Fruit fly (Drosophila melanogaster): Measurements from ENCODE around the gene CG9674.

CG9674 gene

DNA sequence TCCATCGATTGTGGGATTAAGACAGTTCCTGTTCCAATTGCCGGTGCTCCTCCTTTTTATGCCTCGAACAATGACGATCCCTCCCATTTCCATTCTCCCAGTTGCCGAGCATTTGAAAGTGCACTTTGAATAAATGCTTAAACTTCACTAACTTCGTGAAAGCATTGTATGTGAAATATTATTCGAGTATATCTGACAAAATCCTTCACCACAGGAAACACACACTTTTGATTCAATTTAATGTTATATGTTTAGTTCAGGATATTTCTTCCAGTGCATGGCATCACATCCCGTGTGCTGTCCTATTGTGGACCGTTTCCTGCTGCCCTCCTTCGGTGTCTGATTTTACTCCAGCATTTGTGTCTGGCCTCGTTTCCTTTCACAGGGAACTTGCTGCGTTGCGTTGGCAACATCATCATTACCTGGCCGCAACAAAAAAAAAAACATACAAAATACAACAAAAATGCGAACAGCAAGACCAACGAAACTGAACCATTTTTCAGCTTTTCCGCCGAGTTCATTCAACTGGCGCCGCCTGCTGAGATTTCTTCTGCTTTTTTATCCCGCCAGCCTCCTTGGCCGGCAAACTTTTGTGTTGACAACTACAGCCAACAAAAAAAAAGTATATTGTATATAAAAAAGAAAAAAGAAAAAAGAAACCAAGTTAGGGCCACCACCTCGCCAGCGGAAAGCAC, 55.0 kb downstream of the CG9674 start:
- TF ChIP-seq CG8478 (optimal IDR thresholded peaks at IDR 0.05) (no peak), CTCF (optimal IDR thresholded peaks at IDR 0.05) (no peak)

DNA sequence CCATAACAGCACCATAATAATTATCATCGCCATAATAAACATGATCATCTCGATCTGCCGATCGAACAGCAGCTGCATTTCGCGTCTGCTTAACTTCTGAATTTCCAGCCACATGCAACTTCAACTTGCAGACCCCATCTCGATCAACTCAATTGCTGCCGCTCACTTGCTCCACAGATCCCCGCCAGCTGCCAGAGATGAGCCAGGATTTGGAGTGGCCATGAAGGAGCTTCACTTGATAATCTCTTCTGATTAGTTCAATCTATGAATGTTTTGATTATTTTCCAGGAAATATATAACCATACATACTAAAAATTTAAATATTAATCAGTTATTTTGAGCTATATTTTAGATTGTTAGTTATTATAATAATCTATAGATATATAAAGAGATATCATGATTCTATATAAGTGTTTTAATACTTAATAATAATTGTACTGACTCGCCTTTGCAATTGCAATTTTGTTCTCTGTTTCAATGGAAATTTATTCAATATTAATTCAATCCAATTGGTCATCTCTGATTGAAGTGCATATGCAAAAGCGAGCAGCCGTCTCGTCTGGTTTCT, 56.0 kb downstream of the CG9674 start:
- no peak for TF ChIP-seq CG8478 (optimal IDR thresholded peaks at IDR 0.05)
- no peak for TF ChIP-seq CTCF (optimal IDR thresholded peaks at IDR 0.05)

DNA sequence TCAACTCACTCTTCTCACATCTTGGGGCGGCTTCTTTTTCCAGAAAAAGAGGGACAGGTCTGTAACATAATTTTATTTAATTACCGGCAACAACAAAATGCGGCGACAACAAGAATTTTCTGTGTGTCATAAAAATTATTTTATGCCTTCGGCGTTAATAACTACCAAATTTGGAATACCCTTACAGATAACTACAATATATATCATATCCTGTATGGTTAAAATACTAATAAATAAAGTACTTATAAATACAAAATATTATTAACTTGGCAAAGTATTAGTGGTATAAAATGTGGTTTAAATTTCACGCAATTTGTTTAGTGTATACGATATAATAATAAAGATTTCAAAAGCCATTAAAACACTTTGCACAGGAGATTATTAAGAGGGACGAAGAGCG, 56.8 kb downstream of the CG9674 start:
- no peak for TF ChIP-seq CTCF (optimal IDR thresholded peaks at IDR 0.05)
- no peak for TF ChIP-seq CG8478 (optimal IDR thresholded peaks at IDR 0.05)

DNA sequence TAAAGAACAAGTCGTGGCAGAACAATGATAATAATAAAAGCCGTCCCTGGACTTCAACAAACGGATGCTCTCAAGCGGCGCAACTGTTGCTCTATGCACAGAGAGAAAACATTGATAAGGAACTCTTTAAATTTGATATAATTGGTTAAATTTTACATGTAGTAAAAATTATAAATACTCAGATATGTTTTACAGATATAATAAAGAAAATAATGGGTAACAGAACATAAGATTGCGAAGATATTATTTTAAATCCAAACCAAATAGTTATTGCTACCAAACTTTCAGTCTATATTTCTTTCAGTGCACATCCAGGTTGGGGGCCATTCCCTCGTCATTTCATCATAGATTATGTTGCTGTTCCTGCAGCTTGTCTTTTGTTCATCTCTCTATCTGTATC, 57.8 kb downstream of the CG9674 start:
- no peak for TF ChIP-seq CTCF (optimal IDR thresholded peaks at IDR 0.05)
- no peak for TF ChIP-seq CG8478 (optimal IDR thresholded peaks at IDR 0.05)

DNA sequence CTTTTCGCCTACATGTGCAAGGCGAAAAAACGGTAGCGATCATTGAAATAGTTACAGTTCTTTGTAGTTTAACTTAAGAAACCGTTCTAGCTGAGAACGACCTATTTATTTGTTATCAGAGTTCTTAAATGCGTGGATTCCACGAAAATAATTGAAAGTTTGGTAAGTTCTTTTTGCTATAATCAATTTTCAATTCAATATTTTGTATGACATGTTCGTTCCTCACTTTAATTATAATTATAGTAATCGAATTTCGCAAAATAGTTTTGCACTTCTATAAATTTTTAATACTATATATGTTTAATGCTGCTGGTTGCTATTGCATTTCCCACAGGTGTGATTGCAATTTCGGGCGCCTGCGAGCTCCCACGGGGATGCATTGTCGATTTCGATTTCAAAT, 59.2 kb downstream of the CG9674 start:
- TF ChIP-seq CG8478 (optimal IDR thresholded peaks at IDR 0.05), result no peak
- TF ChIP-seq CTCF (optimal IDR thresholded peaks at IDR 0.05), result no peak

DNA sequence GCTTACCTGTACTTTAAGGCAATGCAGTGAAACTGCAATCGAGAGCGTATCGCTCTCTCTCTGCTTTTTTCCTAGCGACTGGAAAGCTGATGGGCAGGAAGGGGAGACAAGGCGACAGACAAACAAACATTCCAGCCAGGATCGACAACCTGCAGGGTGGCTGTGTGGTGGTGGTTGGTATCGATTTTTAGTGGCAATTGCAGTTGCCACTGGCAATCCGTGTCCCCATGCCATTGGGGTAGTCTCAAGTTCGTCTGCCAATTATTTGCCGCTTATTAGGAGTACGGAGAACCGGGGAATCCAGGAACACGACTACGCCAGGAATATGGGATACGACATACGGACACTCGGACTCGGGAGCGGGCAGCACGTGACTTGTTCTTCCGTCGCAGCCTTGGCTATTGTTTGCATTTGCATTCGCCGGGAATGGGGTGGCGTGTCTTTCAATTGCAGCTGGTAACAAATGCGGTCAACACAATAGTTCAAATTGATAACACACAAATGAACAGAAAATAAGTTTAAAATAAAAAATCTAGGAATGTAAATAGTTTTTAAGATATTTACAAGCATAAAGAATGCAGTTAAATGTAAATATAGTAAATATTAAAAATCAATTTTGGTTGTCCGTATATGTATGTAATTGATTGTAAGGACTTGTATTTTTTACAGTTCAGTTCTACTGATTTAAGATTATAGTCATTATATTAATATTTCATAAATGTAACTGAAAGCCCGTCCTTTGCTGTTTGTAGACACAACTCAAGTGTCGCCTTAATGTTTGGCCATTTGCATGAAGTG, 60.7 kb downstream of the CG9674 start:
- TF ChIP-seq CG8478 (optimal IDR thresholded peaks at IDR 0.05), result no peak
- no peak for TF ChIP-seq CTCF (optimal IDR thresholded peaks at IDR 0.05)

DNA sequence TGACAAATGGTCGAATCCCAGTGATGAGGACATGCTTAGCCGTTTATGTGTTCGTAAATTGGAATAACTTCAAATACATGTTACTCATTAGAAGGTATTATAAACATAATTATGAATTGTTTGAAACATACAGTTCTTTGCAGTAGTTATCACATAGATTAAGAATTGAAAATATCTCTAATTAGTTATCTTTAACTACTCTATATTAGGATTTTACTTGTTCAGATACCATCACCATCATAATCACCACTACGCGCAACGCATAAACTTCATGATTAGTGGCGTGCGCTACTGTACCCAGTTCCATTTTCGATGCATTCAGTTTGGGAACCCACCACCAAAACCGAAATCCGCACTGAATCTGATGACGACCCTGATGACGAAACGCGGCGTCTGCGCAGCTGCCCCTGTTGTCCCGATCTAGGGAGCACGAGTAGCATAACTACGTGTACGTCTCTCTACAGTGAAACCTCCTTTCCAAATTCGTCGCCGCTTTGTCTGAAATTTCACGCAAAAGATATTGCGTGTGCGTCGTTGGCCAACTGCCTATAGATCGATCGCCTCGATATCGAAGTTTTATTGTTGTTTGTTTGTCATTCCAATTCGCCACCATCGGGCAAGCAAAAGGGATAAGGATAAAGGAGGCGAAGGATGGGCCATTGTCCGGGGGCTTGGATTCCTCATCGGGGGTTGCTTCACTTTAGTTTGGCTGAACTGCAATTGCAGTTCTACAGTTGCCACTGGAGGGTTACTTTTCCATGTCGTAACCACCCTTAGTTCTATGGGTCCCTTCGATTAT, 63.4 kb downstream of the CG9674 start:
- TF ChIP-seq CG8478 (optimal IDR thresholded peaks at IDR 0.05), result no peak
- no peak for TF ChIP-seq CTCF (optimal IDR thresholded peaks at IDR 0.05)

DNA sequence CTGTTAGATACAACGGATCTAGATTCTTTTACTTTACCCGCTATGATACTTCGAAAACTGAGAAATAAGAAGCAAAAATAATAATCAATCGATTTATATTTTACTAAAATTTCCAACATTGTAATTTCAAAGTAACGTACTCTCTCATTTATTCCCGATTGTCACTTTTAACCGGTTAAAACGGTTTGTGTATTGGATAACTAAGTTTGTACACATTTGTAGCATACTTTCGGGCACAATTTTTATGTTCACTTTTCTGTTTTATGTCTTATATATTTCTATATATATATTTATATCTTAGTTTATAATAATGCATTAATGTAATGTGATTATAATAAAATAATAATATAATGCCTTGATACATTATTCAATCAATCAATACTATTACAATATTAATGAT, 65.9 kb downstream of the CG9674 start:
- TF ChIP-seq CG8478 (optimal IDR thresholded peaks at IDR 0.05), result no peak
- no peak for TF ChIP-seq CTCF (optimal IDR thresholded peaks at IDR 0.05)
